Fruit fly (Drosophila melanogaster) whole organism, embryonic: Measurements from ENCODE around the gene Mgat4a.

ENCODE experiments used
- ATbp ChIP-seq: fragments of 200-800 bp; sonication (Bioruptor generic); optimal IDR thresholded peaks from 2 replicates; lab custom pipeline; 2017; ENCODE audit warnings: missing biosample characterization, mild to moderate bottlenecking, missing genetic modification characterization, missing genetic modification reagents
- Ada2b ChIP-seq: fragments of 200-800 bp; sonication (Bioruptor generic); IDR thresholded peaks from 2 replicates; pipeline ENCODE4 v1.3.6; 2022; ENCODE audit warnings: missing biosample characterization, missing genetic modification characterization
- Atf-2 ChIP-seq: fragments of 200-800 bp; sonication (Bioruptor generic); optimal IDR thresholded peaks from 2 replicates; lab custom pipeline; 2016; ENCODE audit warnings: missing biosample characterization, missing genetic modification characterization
- Awh ChIP-seq: fragments of 200-800 bp; sonication (Bioruptor generic); IDR thresholded peaks from 2 replicates; pipeline ENCODE4, ENCODE4 v1.3.6; 2022; ENCODE audit warnings: missing biosample characterization, missing genetic modification characterization
- Bgb ChIP-seq: fragments of 200-800 bp; sonication (Bioruptor generic); IDR thresholded peaks from 2 replicates; pipeline ENCODE4 v1.3.6; 2022; ENCODE audit warnings: missing biosample characterization, missing genetic modification characterization; ENCODE audit not compliant: partially characterized antibody
- CG11085 ChIP-seq: fragments of 200-800 bp; sonication (Bioruptor generic); IDR thresholded peaks from 2 replicates; pipeline ENCODE4 v1.3.6; 2022; ENCODE audit warnings: missing biosample characterization, missing genetic modification characterization
- CG11560 ChIP-seq: fragments of 200-800 bp; sonication (Bioruptor generic); IDR thresholded peaks from 3 replicates; pipeline ENCODE4 v1.3.6; 2022; ENCODE audit warnings: missing biosample characterization, missing genetic modification characterization
- CG13424 ChIP-seq: fragments of 200-800 bp; sonication (Bioruptor generic); optimal IDR thresholded peaks from 2 replicates; lab custom pipeline; 2019; ENCODE audit warnings: missing biosample characterization, mild to moderate bottlenecking, missing genetic modification characterization, moderate library complexity
- CG16779 ChIP-seq: fragments of 200-800 bp; sonication (Bioruptor generic); IDR thresholded peaks from 2 replicates; pipeline ENCODE4 v1.3.6; 2022; ENCODE audit warnings: missing biosample characterization, missing genetic modification characterization
- CG16815 ChIP-seq: fragments of 200-800 bp; sonication (Bioruptor generic); optimal IDR thresholded peaks from 3 replicates; lab custom pipeline; 2017; ENCODE audit warnings: missing biosample characterization, mild to moderate bottlenecking, missing genetic modification characterization
- CG17385 ChIP-seq: fragments of 200-800 bp; sonication (Bioruptor generic); optimal IDR thresholded peaks from 3 replicates; lab custom pipeline; 2018; ENCODE audit warnings: missing biosample characterization, mild to moderate bottlenecking, missing genetic modification characterization
- CG2116 ChIP-seq: fragments of 200-800 bp; sonication (Bioruptor generic); optimal IDR thresholded peaks from 3 replicates; lab custom pipeline; 2018; ENCODE audit warnings: missing biosample characterization, mild to moderate bottlenecking, missing genetic modification characterization
- CG2199 ChIP-seq: fragments of 200-800 bp; sonication (Bioruptor generic); IDR thresholded peaks from 3 replicates; pipeline ENCODE4 v1.3.6; 2022; ENCODE audit warnings: missing biosample characterization, missing genetic modification characterization
- CG32532 ChIP-seq: fragments of 200-800 bp; sonication (Bioruptor generic); IDR thresholded peaks from 2 replicates; pipeline ENCODE4 v1.3.6; 2022; ENCODE audit warnings: missing biosample characterization, missing genetic modification characterization
- CG4854 ChIP-seq: fragments of 200-800 bp; sonication (Bioruptor generic); optimal IDR thresholded peaks from 2 replicates; lab custom pipeline; 2016; ENCODE audit warnings: missing biosample characterization, missing genetic modification characterization, inconsistent platforms
- CG6791 ChIP-seq: fragments of 200-800 bp; sonication (Bioruptor generic); IDR thresholded peaks from 3 replicates; pipeline ENCODE4 v1.3.6; 2022; ENCODE audit warnings: missing biosample characterization, missing genetic modification characterization; ENCODE audit not compliant: partially characterized antibody
- CG8359 ChIP-seq: fragments of 200-800 bp; sonication (Bioruptor generic); optimal IDR thresholded peaks from 2 replicates; lab custom pipeline; 2017; ENCODE audit warnings: missing biosample characterization, mild to moderate bottlenecking, missing genetic modification characterization, borderline replicate concordance
- CG8944 ChIP-seq: fragments of 200-800 bp; sonication (Bioruptor generic); optimal IDR thresholded peaks from 3 replicates; lab custom pipeline; 2016; ENCODE audit warnings: missing biosample characterization, missing genetic modification characterization
- CG9797 ChIP-seq: fragments of 200-800 bp; sonication (Bioruptor generic); optimal IDR thresholded peaks from 3 replicates; lab custom pipeline; 2018; ENCODE audit warnings: missing biosample characterization, mild to moderate bottlenecking, missing genetic modification characterization
- CTCF ChIP-seq: fragments of 200-800 bp; sonication (Bioruptor generic); optimal IDR thresholded peaks from 2 replicates; lab custom pipeline; 2017; ENCODE audit warnings: missing biosample characterization, mild to moderate bottlenecking, missing genetic modification characterization, moderate library complexity
- Chrac-16 ChIP-seq: fragments of 200-800 bp; sonication (Bioruptor generic); optimal IDR thresholded peaks from 3 replicates; lab custom pipeline; 2016; ENCODE audit warnings: missing biosample characterization, missing genetic modification characterization
- D19A ChIP-seq: fragments of 200-800 bp; optimal IDR thresholded peaks from 3 replicates; lab custom pipeline; 2019; ENCODE audit warnings: missing biosample characterization, mild to moderate bottlenecking, missing genetic modification characterization, moderate library complexity
- Elba2 ChIP-seq: fragments of 200-800 bp; sonication (Bioruptor generic); optimal IDR thresholded peaks from 3 replicates; lab custom pipeline; 2016; ENCODE audit warnings: missing biosample characterization, missing genetic modification characterization
- GATAe ChIP-seq: fragments of 200-800 bp; sonication (Bioruptor generic); conservative IDR thresholded peaks from 2 replicates; pipeline ENCODE4 v1.3.6; 2022; ENCODE audit warnings: missing biosample characterization, missing genetic modification characterization
- Hmx ChIP-seq: fragments of 200-800 bp; sonication (Bioruptor generic); optimal IDR thresholded peaks from 2 replicates; lab custom pipeline; 2016; ENCODE audit warnings: missing biosample characterization, missing genetic modification characterization
- Mad ChIP-seq: fragments of 200-800 bp; sonication (Bioruptor generic); optimal IDR thresholded peaks from 2 replicates; lab custom pipeline; 2016; ENCODE audit warnings: missing biosample characterization, missing genetic modification characterization
- NC2α ChIP-seq: fragments of 200-800 bp; sonication (Bioruptor generic); optimal IDR thresholded peaks from 2 replicates; lab custom pipeline; 2016; ENCODE audit warnings: missing biosample characterization, missing genetic modification characterization
- Neu2 ChIP-seq: fragments of 200-800 bp; sonication (Bioruptor generic); optimal IDR thresholded peaks from 3 replicates; lab custom pipeline; 2016; ENCODE audit warnings: missing biosample characterization, missing genetic modification characterization, borderline replicate concordance
- Stat92E ChIP-seq, 3 experiments: fragments of >200 bp in 2 of 3; fragments of 200-800 bp in 1 of 3; sonication (Bioruptor generic) in 1 of 3; optimal IDR thresholded peaks; 2 replicates each; lab custom pipeline; 2017 to 2019; ENCODE audit warnings: missing biosample characterization in 3 of 3, missing genetic modification characterization in 3 of 3, mild to moderate bottlenecking in 1 of 3, moderate library complexity in 1 of 3
- Tbp ChIP-seq: fragments of >200 bp; optimal IDR thresholded peaks from 2 replicates; lab custom pipeline; 2018; ENCODE audit warnings: missing biosample characterization, missing genetic modification characterization
- Xrp1 ChIP-seq: fragments of 200-800 bp; sonication (Bioruptor generic); IDR thresholded peaks from 2 replicates; pipeline ENCODE4 v1.3.6; 2022; ENCODE audit warnings: missing biosample characterization, missing genetic modification characterization
- YL-1 ChIP-seq: fragments of 200-800 bp; sonication (Bioruptor generic); optimal IDR thresholded peaks from 3 replicates; lab custom pipeline; 2017; ENCODE audit warnings: missing biosample characterization, mild to moderate bottlenecking, missing genetic modification characterization
- bbx ChIP-seq: fragments of 200-800 bp; sonication (Bioruptor generic); IDR thresholded peaks from 2 replicates; pipeline ENCODE4 v1.3.6; 2022; ENCODE audit warnings: missing biosample characterization, missing genetic modification characterization; ENCODE audit not compliant: partially characterized antibody
- btn ChIP-seq: fragments of 200-800 bp; sonication (Bioruptor generic); optimal IDR thresholded peaks from 2 replicates; lab custom pipeline; 2016; ENCODE audit warnings: missing biosample characterization, missing genetic modification characterization
- croc ChIP-seq: fragments of 200-800 bp; sonication (Bioruptor generic); conservative IDR thresholded peaks from 3 replicates; pipeline ENCODE4 v1.3.6; 2022; ENCODE audit warnings: missing biosample characterization, missing genetic modification characterization
- crp ChIP-seq, 2 experiments: fragments of 200-800 bp; sonication (Bioruptor generic); optimal IDR thresholded peaks; 2 replicates in 1 of 2; 3 replicates in 1 of 2; lab custom pipeline; 2017; ENCODE audit warnings: missing biosample characterization in 2 of 2, missing genetic modification characterization in 2 of 2, mild to moderate bottlenecking in 1 of 2, moderate library complexity in 1 of 2
- emc ChIP-seq: fragments of 200-800 bp; sonication (Bioruptor generic); optimal IDR thresholded peaks from 2 replicates; lab custom pipeline; 2016; ENCODE audit warnings: missing biosample characterization, missing genetic modification characterization
- ind ChIP-seq: fragments of 200-800 bp; sonication (Bioruptor generic); optimal IDR thresholded peaks from 3 replicates; lab custom pipeline; 2016; ENCODE audit warnings: missing biosample characterization, missing genetic modification characterization
- inv ChIP-seq: fragments of 200-800 bp; sonication (Bioruptor generic); IDR thresholded peaks from 2 replicates; pipeline ENCODE4 v1.3.6; 2022; ENCODE audit warnings: missing biosample characterization, missing genetic modification characterization; ENCODE audit not compliant: partially characterized antibody
- ken ChIP-seq: fragments of 200-800 bp; sonication (Bioruptor generic); IDR thresholded peaks from 3 replicates; pipeline ENCODE4 v1.3.6; 2022; ENCODE audit warnings: missing biosample characterization, missing genetic modification characterization
- knrl ChIP-seq: fragments of 200-800 bp; sonication (Bioruptor generic); IDR thresholded peaks from 3 replicates; pipeline ENCODE4 v1.3.6; 2022; ENCODE audit warnings: missing biosample characterization, missing genetic modification characterization; ENCODE audit not compliant: partially characterized antibody
- mam ChIP-seq: fragments of 200-800 bp; sonication (Bioruptor generic); optimal IDR thresholded peaks from 3 replicates; lab custom pipeline; 2016; ENCODE audit warnings: missing biosample characterization, missing genetic modification characterization
- nerfin-1 ChIP-seq: fragments of 200-800 bp; sonication (Bioruptor generic); optimal IDR thresholded peaks from 3 replicates; lab custom pipeline; 2019; ENCODE audit warnings: missing biosample characterization, mild to moderate bottlenecking, missing genetic modification characterization, moderate library complexity
- nerfin-2 ChIP-seq: fragments of 200-800 bp; sonication (Bioruptor generic); IDR thresholded peaks from 2 replicates; pipeline ENCODE4 v1.3.6; 2022; ENCODE audit warnings: missing biosample characterization, missing genetic modification characterization; ENCODE audit not compliant: partially characterized antibody
- phol ChIP-seq: fragments of 200-800 bp; sonication (Bioruptor generic); optimal IDR thresholded peaks from 3 replicates; lab custom pipeline; 2018; ENCODE audit warnings: missing biosample characterization, mild to moderate bottlenecking, missing genetic modification characterization, moderate library complexity
- psq ChIP-seq: fragments of 200-800 bp; sonication (Bioruptor generic); optimal IDR thresholded peaks from 2 replicates; lab custom pipeline; 2017; ENCODE audit warnings: missing biosample characterization, missing genetic modification characterization
- salm ChIP-seq: fragments of 200-800 bp; sonication (Bioruptor generic); optimal IDR thresholded peaks from 2 replicates; lab custom pipeline; 2018; ENCODE audit warnings: missing biosample characterization, mild to moderate bottlenecking, missing genetic modification characterization
- schlank ChIP-seq: fragments of 200-800 bp; sonication (Bioruptor generic); optimal IDR thresholded peaks from 2 replicates; lab custom pipeline; 2018; ENCODE audit warnings: missing biosample characterization, mild to moderate bottlenecking, missing genetic modification characterization
- tio ChIP-seq: fragments of 200-800 bp; sonication (Bioruptor generic); optimal IDR thresholded peaks from 2 replicates; lab custom pipeline; 2017; ENCODE audit warnings: missing biosample characterization, missing genetic modification characterization, inconsistent platforms
- unc-4 ChIP-seq: fragments of 200-800 bp; sonication (Bioruptor generic); IDR thresholded peaks from 2 replicates; pipeline ENCODE4 v1.3.6; 2022; ENCODE audit warnings: missing biosample characterization, missing genetic modification characterization; ENCODE audit not compliant: partially characterized antibody

Gene Mgat4a

dm6 chr3L:14790127-14790589 is 28.3 kb downstream of the Mgat4a start (continued):
- TF ChIP-seq emc (peak; percentile 52), ind (GFP tag; lab: Kevin White, UChicago) (peak; percentile 82), crp (GFP tag; optimal IDR thresholded peaks at IDR 0.05; lab: Kevin White, UChicago) (peak in 1 of 2 experiments; percentile 58), btn (GFP tag; lab: Kevin White, UChicago) (peak; percentile 56), nerfin-2 (GFP tag; lab: Robert Waterston, UW) (peak; percentile 69), Mad (peak; percentile 86), bbx (peak; percentile 72), CG13424 (tag; lab: Kevin White, UChicago) (peak; percentile 56), CG11085 (peak; percentile 71), ATbp (peak; percentile 33), CG17385 (GFP tag; lab: Kevin White, UChicago) (peak; percentile 67), ken (GFP tag; lab: Robert Waterston, UW) (peak; percentile 79; the same call in 2 of the 3 replicates), CG6791 (GFP tag; lab: Robert Waterston, UW) (peak; percentile 69), CG8944 (GFP tag; lab: Kevin White, UChicago) (peak; percentile 88), GATAe (GFP tag; lab: Robert Waterston, UW) (no peak; the same call in 1 of the 2 replicates), CTCF (GFP tag; lab: Kevin White, UChicago) (peak; percentile 12), YL-1 (GFP tag; lab: Kevin White, UChicago) (peak; percentile 78), Tbp (GFP tag; lab: Kevin White, UChicago) (peak; percentile 39), Atf-2 (GFP tag; lab: Kevin White, UChicago) (peak; percentile 73), inv (GFP tag; lab: Robert Waterston, UW) (peak; percentile 80), knrl (GFP tag; lab: Robert Waterston, UW) (peak; percentile 89), Hmx (GFP tag; lab: Kevin White, UChicago) (peak; percentile 66), Stat92E (GFP tag; optimal IDR thresholded peaks at IDR 0.05; lab: Kevin White, UChicago) (no peak), Neu2 (GFP tag; lab: Kevin White, UChicago) (peak; percentile 66), D19A (tag; lab: Kevin White, UChicago) (peak; percentile 31), Awh (GFP tag; lab: Robert Waterston, UW) (peak; percentile 57; the same call in 1 of the 2 replicates), psq (peak; percentile 58), schlank (tag; lab: Kevin White, UChicago) (peak; percentile 69), Elba2 (GFP tag; lab: Kevin White, UChicago) (peak; percentile 70), CG2116 (GFP tag; lab: Kevin White, UChicago) (peak; percentile 43), tio (GFP tag; lab: Kevin White, UChicago) (no peak), CG16815 (GFP tag; lab: Kevin White, UChicago) (peak; percentile 57), Xrp1 (GFP tag; lab: Robert Waterston, UW) (peak; percentile 84), CG9797 (GFP tag; lab: Kevin White, UChicago) (peak; percentile 34), phol (tag; lab: Kevin White, UChicago) (peak; percentile 75), CG11560 (tag; lab: Robert Waterston, UW) (peak; percentile 67; the same call in 2 of the 3 replicates), CG4854 (GFP tag; lab: Kevin White, UChicago) (peak; percentile 84), NC2α (GFP tag; lab: Kevin White, UChicago) (peak; percentile 64), Chrac-16 (GFP tag; lab: Kevin White, UChicago) (peak; percentile 56), mam (peak; percentile 91), Bgb (peak; percentile 80), unc-4 (peak; percentile 76), Ada2b (GFP tag; lab: Robert Waterston, UW) (no peak), CG8359 (GFP tag; lab: Kevin White, UChicago) (peak; percentile 43), nerfin-1 (tag; lab: Kevin White, UChicago) (no peak), CG32532 (GFP tag; lab: Robert Waterston, UW) (peak; percentile 77), CG2199 (GFP tag; lab: Robert Waterston, UW) (0 out of 3 replicates have a peak, but pooled peaks have one; percentile 64), croc (GFP tag; lab: Robert Waterston, UW) (peak; percentile 61; the same call in 2 of the 3 replicates), CG16779 (peak; percentile 74), salm (no peak)
